Fruit fly (Drosophila melanogaster) whole organism, embryonic: ENCODE results near the gene CG18233.
A peak's percentile ranks its signal among the peaks of the same experiment; 100 is the strongest.

Experiments
- Atf3 ChIP-seq: fragments of 200-800 bp; sonication (Bioruptor generic); optimal IDR thresholded peaks from 3 replicates; lab custom pipeline; 2016; ENCODE audit warnings: missing biosample characterization, missing genetic modification characterization
- B-H2 ChIP-seq: fragments of 200-800 bp; sonication (Bioruptor generic); optimal IDR thresholded peaks from 2 replicates; lab custom pipeline; 2018; ENCODE audit warnings: missing biosample characterization, mild to moderate bottlenecking, missing genetic modification characterization
- Bgb ChIP-seq: fragments of 200-800 bp; sonication (Bioruptor generic); IDR thresholded peaks from 2 replicates; pipeline ENCODE4 v1.3.6; 2022; ENCODE audit warnings: missing biosample characterization, missing genetic modification characterization; ENCODE audit not compliant: partially characterized antibody
- CG12071 ChIP-seq: fragments of 200-800 bp; sonication (Bioruptor generic); optimal IDR thresholded peaks from 3 replicates; lab custom pipeline; 2018; ENCODE audit warnings: missing biosample characterization, mild to moderate bottlenecking, missing genetic modification characterization
- CG12104 ChIP-seq: fragments of 200-800 bp; sonication (Bioruptor generic); optimal IDR thresholded peaks from 3 replicates; lab custom pipeline; 2016; ENCODE audit warnings: missing biosample characterization, missing genetic modification characterization
- CG13123 ChIP-seq: fragments of 200-800 bp; sonication (Bioruptor generic); optimal IDR thresholded peaks from 2 replicates; lab custom pipeline; 2016; ENCODE audit warnings: missing biosample characterization, missing genetic modification characterization
- CG13296 ChIP-seq: fragments of 200-800 bp; sonication (Bioruptor generic); optimal IDR thresholded peaks from 3 replicates; lab custom pipeline; 2018; ENCODE audit warnings: missing biosample characterization, mild to moderate bottlenecking, missing genetic modification characterization
- CG13775 ChIP-seq: fragments of 200-800 bp; sonication (Bioruptor generic); optimal IDR thresholded peaks from 3 replicates; lab custom pipeline; 2017; ENCODE audit warnings: missing biosample characterization, mild to moderate bottlenecking, missing genetic modification characterization
- CG16779 ChIP-seq: fragments of 200-800 bp; sonication (Bioruptor generic); IDR thresholded peaks from 2 replicates; pipeline ENCODE4 v1.3.6; 2022; ENCODE audit warnings: missing biosample characterization, missing genetic modification characterization
- CG17359 ChIP-seq: fragments of 200-800 bp; sonication (Bioruptor generic); optimal IDR thresholded peaks from 3 replicates; lab custom pipeline; 2018; ENCODE audit warnings: missing biosample characterization, mild to moderate bottlenecking, missing genetic modification characterization, moderate library complexity
- CG2116 ChIP-seq: fragments of 200-800 bp; sonication (Bioruptor generic); optimal IDR thresholded peaks from 3 replicates; lab custom pipeline; 2018; ENCODE audit warnings: missing biosample characterization, mild to moderate bottlenecking, missing genetic modification characterization
- CG2678 ChIP-seq: fragments of 200-800 bp; sonication (Bioruptor generic); optimal IDR thresholded peaks from 3 replicates; lab custom pipeline; 2019; ENCODE audit warnings: missing biosample characterization, mild to moderate bottlenecking, missing genetic modification characterization, moderate library complexity
- CG30020 ChIP-seq: fragments of 200-800 bp; optimal IDR thresholded peaks from 2 replicates; lab custom pipeline; 2019; ENCODE audit warnings: missing biosample characterization, mild to moderate bottlenecking, missing genetic modification characterization, moderate library complexity
- CG30431 ChIP-seq: fragments of 200-800 bp; sonication (Bioruptor generic); optimal IDR thresholded peaks from 2 replicates; lab custom pipeline; 2017; ENCODE audit warnings: missing biosample characterization, missing genetic modification characterization
- CG31441 ChIP-seq: fragments of 200-800 bp; sonication (Bioruptor generic); IDR thresholded peaks from 2 replicates; pipeline ENCODE4 v1.3.6; 2022; ENCODE audit warnings: missing biosample characterization, missing genetic modification characterization
- CG34224 ChIP-seq: fragments of 200-800 bp; sonication (Bioruptor generic); IDR thresholded peaks from 3 replicates; pipeline ENCODE4 v1.3.6; 2022; ENCODE audit warnings: missing biosample characterization, missing genetic modification characterization; ENCODE audit not compliant: partially characterized antibody
- CG4820 ChIP-seq: fragments of 200-800 bp; sonication (Bioruptor generic); optimal IDR thresholded peaks from 3 replicates; lab custom pipeline; 2016; ENCODE audit warnings: missing biosample characterization, missing genetic modification characterization
- CG6791 ChIP-seq: fragments of 200-800 bp; sonication (Bioruptor generic); IDR thresholded peaks from 3 replicates; pipeline ENCODE4 v1.3.6; 2022; ENCODE audit warnings: missing biosample characterization, missing genetic modification characterization; ENCODE audit not compliant: partially characterized antibody
- CG7786 ChIP-seq: fragments of 200-800 bp; sonication (Bioruptor generic); optimal IDR thresholded peaks from 2 replicates; lab custom pipeline; 2016; ENCODE audit warnings: missing biosample characterization, missing genetic modification characterization
- D19A ChIP-seq: fragments of 200-800 bp; optimal IDR thresholded peaks from 3 replicates; lab custom pipeline; 2019; ENCODE audit warnings: missing biosample characterization, mild to moderate bottlenecking, missing genetic modification characterization, moderate library complexity
- Eip74EF ChIP-seq, 2 experiments: fragments of 200-800 bp in 1 of 2; fragments of >200 bp in 1 of 2; sonication (Bioruptor generic) in 1 of 2; optimal IDR thresholded peaks; 2 replicates each; lab custom pipeline; 2017 to 2019; ENCODE audit warnings: missing biosample characterization in 2 of 2, missing genetic modification characterization in 2 of 2, mild to moderate bottlenecking in 1 of 2, moderate library complexity in 1 of 2
- Fer2 ChIP-seq: fragments of 200-800 bp; sonication (Bioruptor generic); optimal IDR thresholded peaks from 2 replicates; lab custom pipeline; 2018; ENCODE audit warnings: missing biosample characterization, mild to moderate bottlenecking, missing genetic modification characterization, moderate library complexity
- HLH54F ChIP-seq: fragments of 200-800 bp; sonication (Bioruptor generic); optimal IDR thresholded peaks from 3 replicates; lab custom pipeline; 2016; ENCODE audit warnings: missing biosample characterization, missing genetic modification characterization
- MESR4 ChIP-seq: fragments of 200-800 bp; sonication (Bioruptor generic); optimal IDR thresholded peaks from 2 replicates; lab custom pipeline; 2018; ENCODE audit warnings: missing biosample characterization, mild to moderate bottlenecking, missing genetic modification characterization, moderate library complexity
- Neu2 ChIP-seq: fragments of 200-800 bp; sonication (Bioruptor generic); optimal IDR thresholded peaks from 3 replicates; lab custom pipeline; 2016; ENCODE audit warnings: missing biosample characterization, missing genetic modification characterization, borderline replicate concordance
- Ssrp ChIP-seq: fragments of 200-800 bp; sonication (Bioruptor generic); optimal IDR thresholded peaks from 2 replicates; lab custom pipeline; 2018; ENCODE audit warnings: missing biosample characterization, mild to moderate bottlenecking, missing genetic modification characterization, moderate library complexity
- ase ChIP-seq: fragments of 200-800 bp; sonication (Bioruptor generic); IDR thresholded peaks from 3 replicates; pipeline ENCODE4 v1.3.6; 2022; ENCODE audit warnings: missing biosample characterization, missing genetic modification characterization
- da ChIP-seq: fragments of 200-800 bp; sonication (Bioruptor generic); optimal IDR thresholded peaks from 2 replicates; lab custom pipeline; 2016; ENCODE audit warnings: missing biosample characterization, missing genetic modification characterization
- en ChIP-seq: fragments of 200-800 bp; sonication (Bioruptor generic); optimal IDR thresholded peaks from 2 replicates; lab custom pipeline; 2016; ENCODE audit warnings: missing biosample characterization, missing genetic modification characterization
- esg ChIP-seq: fragments of 200-800 bp; sonication (Bioruptor generic); conservative IDR thresholded peaks from 2 replicates; pipeline ENCODE4 v1.3.6; 2022; ENCODE audit warnings: missing biosample characterization, missing genetic modification characterization
- fd64A ChIP-seq: fragments of 200-800 bp; sonication (Bioruptor generic); optimal IDR thresholded peaks from 3 replicates; lab custom pipeline; 2018; ENCODE audit warnings: missing biosample characterization, mild to moderate bottlenecking, missing genetic modification characterization
- gcm ChIP-seq: fragments of 200-800 bp; sonication (Bioruptor generic); optimal IDR thresholded peaks from 2 replicates; lab custom pipeline; 2019; ENCODE audit warnings: missing biosample characterization, mild to moderate bottlenecking, missing genetic modification characterization, moderate library complexity
- gro ChIP-seq: fragments of 200-800 bp; sonication (Bioruptor generic); optimal IDR thresholded peaks from 2 replicates; lab custom pipeline; 2016; ENCODE audit warnings: missing biosample characterization, missing genetic modification characterization
- gsb ChIP-seq: fragments of 200-800 bp; sonication (Bioruptor generic); IDR thresholded peaks from 2 replicates; pipeline ENCODE4 v1.3.6; 2022; ENCODE audit warnings: missing biosample characterization, missing genetic modification characterization
- ham ChIP-seq: fragments of 200-800 bp; sonication (Bioruptor generic); IDR thresholded peaks from 2 replicates; pipeline ENCODE4 v1.3.6; 2022; ENCODE audit warnings: missing biosample characterization, missing genetic modification characterization
- kay ChIP-seq: fragments of 200-800 bp; sonication (Bioruptor generic); optimal IDR thresholded peaks from 2 replicates; lab custom pipeline; 2016; ENCODE audit warnings: missing biosample characterization, missing genetic modification characterization
- lola ChIP-seq, 3 experiments: fragments of >200 bp in 2 of 3; fragments of 200-800 bp in 1 of 3; sonication (Bioruptor generic) in 1 of 3; optimal IDR thresholded peaks; 2 replicates each; lab custom pipeline; 2017 to 2019; ENCODE audit warnings: missing biosample characterization in 3 of 3, missing genetic modification characterization in 3 of 3, mild to moderate bottlenecking in 1 of 3, moderate library complexity in 1 of 3
- nerfin-2 ChIP-seq: fragments of 200-800 bp; sonication (Bioruptor generic); IDR thresholded peaks from 2 replicates; pipeline ENCODE4 v1.3.6; 2022; ENCODE audit warnings: missing biosample characterization, missing genetic modification characterization; ENCODE audit not compliant: partially characterized antibody
- row ChIP-seq: fragments of 200-800 bp; sonication (Bioruptor generic); IDR thresholded peaks from 3 replicates; pipeline ENCODE4 v1.3.6; 2022; ENCODE audit warnings: missing biosample characterization, missing genetic modification characterization
- run ChIP-seq: fragments of 200-800 bp; sonication (Bioruptor generic); optimal IDR thresholded peaks from 3 replicates; lab custom pipeline; 2018; ENCODE audit warnings: missing biosample characterization, mild to moderate bottlenecking, missing genetic modification characterization
- slou ChIP-seq: fragments of 200-800 bp; sonication (Bioruptor generic); optimal IDR thresholded peaks from 3 replicates; lab custom pipeline; 2016; ENCODE audit warnings: missing biosample characterization, missing genetic modification characterization
- sna ChIP-seq: fragments of 200-800 bp; sonication (Bioruptor generic); IDR thresholded peaks from 2 replicates; pipeline ENCODE4 v1.3.6; 2022; ENCODE audit warnings: missing biosample characterization, missing genetic modification characterization; ENCODE audit not compliant: partially characterized antibody
- sqz ChIP-seq: fragments of 200-800 bp; sonication (Bioruptor generic); optimal IDR thresholded peaks from 3 replicates; lab custom pipeline; 2018; ENCODE audit warnings: missing biosample characterization, mild to moderate bottlenecking, missing genetic modification characterization
- tin ChIP-seq: fragments of 200-800 bp; sonication (Bioruptor generic); optimal IDR thresholded peaks from 3 replicates; lab custom pipeline; 2016; ENCODE audit warnings: missing biosample characterization, missing genetic modification characterization
- ttk ChIP-seq: fragments of 200-800 bp; sonication (Bioruptor generic); IDR thresholded peaks from 2 replicates; pipeline ENCODE4 v2.1.2; 2022; ENCODE audit warnings: missing biosample characterization, missing genetic modification characterization
- usp ChIP-seq: fragments of >200 bp; optimal IDR thresholded peaks from 2 replicates; lab custom pipeline; 2017; ENCODE audit warnings: missing biosample characterization, missing genetic modification characterization
- zfh1 ChIP-seq: fragments of 200-800 bp; sonication (Bioruptor generic); IDR thresholded peaks from 3 replicates; pipeline ENCODE4 v1.3.6; 2022; ENCODE audit warnings: missing biosample characterization, missing genetic modification characterization

The CG18233 gene

dm6 chr3L:18640584-18641527, 35.6 kb downstream of the CG18233 start (continued):
- TF ChIP-seq esg (GFP tag; lab: Robert Waterston, UW) (peak; percentile 95), run (peak; percentile 91), CG12104 (GFP tag; lab: Kevin White, UChicago) (peak; percentile 83), Eip74EF (GFP tag; optimal IDR thresholded peaks at IDR 0.05; lab: Kevin White, UChicago) (peak in 1 of 2 experiments; percentile 93), CG31441 (peak; percentile 97), B-H2 (peak; percentile 98), Atf3 (GFP tag; lab: Kevin White, UChicago) (peak; percentile 81), tin (GFP tag; lab: Kevin White, UChicago) (peak; percentile 91), CG13296 (GFP tag; lab: Kevin White, UChicago) (peak; percentile 94), CG16779 (GFP tag; lab: Robert Waterston, UW) (peak; percentile 98), CG17359 (tag; lab: Kevin White, UChicago) (peak; percentile 93), sna (GFP tag; lab: Robert Waterston, UW) (no peak), kay (GFP tag; lab: Kevin White, UChicago) (peak; percentile 87), zfh1 (GFP tag; lab: Robert Waterston, UW) (peak; percentile 98), HLH54F (peak; percentile 94), CG30431 (GFP tag; lab: Kevin White, UChicago) (peak; percentile 82), ham (GFP tag; lab: Robert Waterston, UW) (peak; percentile 89; the same call in 1 of the 2 replicates), CG12071 (peak; percentile 88), CG7786 (peak; percentile 97), ttk (GFP tag; lab: Robert Waterston, UW) (peak; percentile 98), gcm (GFP tag; lab: Kevin White, UChicago) (peak; percentile 88), usp (GFP tag; lab: Kevin White, UChicago) (no peak), CG2116 (GFP tag; lab: Kevin White, UChicago) (peak; percentile 57), row (GFP tag; lab: Robert Waterston, UW) (peak; percentile 98), Fer2 (tag; lab: Kevin White, UChicago) (peak; percentile 93), gsb (GFP tag; lab: Robert Waterston, UW) (peak; percentile 96), Neu2 (peak; percentile 4), CG13123 (GFP tag; lab: Kevin White, UChicago) (peak; percentile 68), nerfin-2 (GFP tag; lab: Robert Waterston, UW) (no peak), lola (GFP tag; optimal IDR thresholded peaks at IDR 0.05; lab: Kevin White, UChicago) (peak in 1 of 3 experiments; percentile 69), MESR4 (GFP tag; lab: Kevin White, UChicago) (peak; percentile 27), da (peak; percentile 79), CG30020 (peak; percentile 28), ase (GFP tag; lab: Robert Waterston, UW) (peak; percentile 98), CG13775 (GFP tag; lab: Kevin White, UChicago) (peak; percentile 86), CG2678 (tag; lab: Kevin White, UChicago) (peak; percentile 96), en (peak; percentile 52), fd64A (GFP tag; lab: Kevin White, UChicago) (peak; percentile 53), slou (peak; percentile 87), sqz (GFP tag; lab: Kevin White, UChicago) (peak; percentile 74), CG4820 (GFP tag; lab: Kevin White, UChicago) (peak; percentile 90), CG6791 (GFP tag; lab: Robert Waterston, UW) (no peak), Ssrp (tag; lab: Kevin White, UChicago) (peak; percentile 88), D19A (tag; lab: Kevin White, UChicago) (peak; percentile 45), gro (GFP tag; lab: Kevin White, UChicago) (peak; percentile 95), CG34224 (GFP tag; lab: Robert Waterston, UW) (no peak; the same call in 2 of the 3 replicates), Bgb (GFP tag; lab: Robert Waterston, UW) (peak; percentile 48; the same call in 1 of the 2 replicates)
